Worm (Caenorhabditis elegans) whole organism, mixed stage, embryonic: ENCODE data around the gene C15B12.4.

Source experiments
- M03D4.4 ChIP-seq: sonication (generic microtip); optimal IDR thresholded peaks from 2 replicates; lab custom pipeline; 2017; ENCODE audit warnings: mild to moderate bottlenecking, missing genetic modification characterization, missing compliant biosample characterization
- bed-3 ChIP-seq: fragments of 200-800 bp; sonication (Bioruptor generic); optimal IDR thresholded peaks from 3 replicates; lab custom pipeline; 2018; ENCODE audit warnings: mild to moderate bottlenecking, missing genetic modification characterization, moderate library complexity, missing compliant biosample characterization
- blmp-1 ChIP-seq: fragments of 150-350 bp; optimal IDR thresholded peaks from 2 replicates; lab custom pipeline; 2014; ENCODE audit warnings: missing biosample characterization, missing genetic modification characterization
- ceh-39 ChIP-seq: fragments of 150-350 bp; optimal IDR thresholded peaks from 2 replicates; lab custom pipeline; 2014; ENCODE audit warnings: missing biosample characterization, missing genetic modification characterization
- ceh-43 ChIP-seq: fragments of 200-800 bp; sonication (Bioruptor generic); optimal IDR thresholded peaks from 2 replicates; lab custom pipeline; 2018; ENCODE audit warnings: mild to moderate bottlenecking, missing genetic modification characterization, moderate library complexity, missing compliant biosample characterization
- ces-1 ChIP-seq: fragments of 150-350 bp; optimal IDR thresholded peaks from 2 replicates; lab custom pipeline; 2014; ENCODE audit warnings: missing biosample characterization, missing genetic modification reagents, missing genetic modification characterization
- drap-1 ChIP-seq: fragments of 200-800 bp; sonication (Bioruptor generic); optimal IDR thresholded peaks from 3 replicates; lab custom pipeline; 2018; ENCODE audit warnings: mild to moderate bottlenecking, missing genetic modification characterization, missing compliant biosample characterization
- elt-1 ChIP-seq: sonication (generic microtip); optimal IDR thresholded peaks from 2 replicates; lab custom pipeline; 2017; ENCODE audit warnings: missing genetic modification characterization, mild to moderate bottlenecking, missing compliant biosample characterization, antibody characterized with exemption, moderate library complexity, borderline replicate concordance; ENCODE audit not compliant: insufficient read depth
- elt-3 ChIP-seq: fragments of 150-350 bp; optimal IDR thresholded peaks from 2 replicates; lab custom pipeline; 2014; ENCODE audit warnings: missing biosample characterization, missing genetic modification characterization
- ham-2 ChIP-seq: fragments of 200-800 bp; sonication (Bioruptor generic); optimal IDR thresholded peaks from 2 replicates; lab custom pipeline; 2018; ENCODE audit warnings: mild to moderate bottlenecking, missing genetic modification characterization, missing compliant biosample characterization
- hlh-1 ChIP-seq: fragments of 150-350 bp; optimal IDR thresholded peaks from 2 replicates; lab custom pipeline; 2014; ENCODE audit warnings: missing biosample characterization, missing genetic modification reagents, missing genetic modification characterization
- lin-13 ChIP-seq: fragments of 150-350 bp; optimal IDR thresholded peaks from 2 replicates; lab custom pipeline; 2014; ENCODE audit warnings: missing biosample characterization, missing genetic modification characterization
- lin-32 ChIP-seq: fragments of 200-800 bp; sonication (Bioruptor generic); optimal IDR thresholded peaks from 2 replicates; lab custom pipeline; 2018; ENCODE audit warnings: mild to moderate bottlenecking, missing genetic modification characterization, missing compliant biosample characterization
- lsy-2 ChIP-seq: fragments of 150-350 bp; optimal IDR thresholded peaks from 2 replicates; lab custom pipeline; 2014; ENCODE audit warnings: missing biosample characterization, missing genetic modification characterization
- mep-1 ChIP-seq: fragments of 150-350 bp; optimal IDR thresholded peaks from 2 replicates; lab custom pipeline; 2017; ENCODE audit warnings: missing biosample characterization, missing genetic modification reagents, missing genetic modification characterization, inconsistent platforms
- mls-2 ChIP-seq: sonication (generic microtip); optimal IDR thresholded peaks from 2 replicates; lab custom pipeline; 2016; ENCODE audit warnings: mild to moderate bottlenecking, missing genetic modification characterization, moderate library complexity, missing compliant biosample characterization
- nhr-12 ChIP-seq: fragments of 150-350 bp; optimal IDR thresholded peaks from 2 replicates; lab custom pipeline; 2014; ENCODE audit warnings: missing biosample characterization, missing genetic modification characterization
- nhr-2 ChIP-seq: fragments of 150-350 bp; optimal IDR thresholded peaks from 2 replicates; lab custom pipeline; 2014; ENCODE audit warnings: missing biosample characterization, missing genetic modification characterization
- nhr-237 ChIP-seq: fragments of 150-350 bp; optimal IDR thresholded peaks from 2 replicates; lab custom pipeline; 2014; ENCODE audit warnings: missing biosample characterization, missing genetic modification characterization
- nhr-76 ChIP-seq: sonication (generic microtip); optimal IDR thresholded peaks from 2 replicates; lab custom pipeline; 2017; ENCODE audit warnings: missing biosample characterization, missing genetic modification characterization
- pha-4 ChIP-seq: fragments of 150-350 bp; optimal IDR thresholded peaks from 2 replicates; lab custom pipeline; 2018; ENCODE audit warnings: missing biosample characterization, missing genetic modification reagents, missing genetic modification characterization
- sem-2 ChIP-seq: fragments of 200-800 bp; sonication (Bioruptor generic); optimal IDR thresholded peaks from 2 replicates; lab custom pipeline; 2018; ENCODE audit warnings: mild to moderate bottlenecking, missing genetic modification characterization, missing compliant biosample characterization
- sptf-1 ChIP-seq: sonication (generic microtip); optimal IDR thresholded peaks from 2 replicates; lab custom pipeline; 2017; ENCODE audit warnings: mild to moderate bottlenecking, missing genetic modification characterization, moderate library complexity, missing compliant biosample characterization
- tbx-8 ChIP-seq: fragments of 200-800 bp; sonication (Bioruptor generic); optimal IDR thresholded peaks from 2 replicates; lab custom pipeline; 2018; ENCODE audit warnings: mild to moderate bottlenecking, missing genetic modification characterization, moderate library complexity, missing compliant biosample characterization
- unc-120 ChIP-seq: sonication (generic microtip); optimal IDR thresholded peaks from 2 replicates; lab custom pipeline; 2017; ENCODE audit warnings: missing genetic modification characterization, missing compliant biosample characterization; ENCODE audit not compliant: poor library complexity, severe bottlenecking
- unc-39 ChIP-seq: fragments of 150-350 bp; optimal IDR thresholded peaks from 2 replicates; lab custom pipeline; 2014; ENCODE audit warnings: missing biosample characterization, missing genetic modification characterization
- unc-62 ChIP-seq: fragments of 150-350 bp; optimal IDR thresholded peaks from 2 replicates; lab custom pipeline; 2014; ENCODE audit warnings: missing biosample characterization, missing genetic modification reagents, missing genetic modification characterization
- ztf-11 ChIP-seq: fragments of 150-350 bp; optimal IDR thresholded peaks from 2 replicates; lab custom pipeline; 2014; ENCODE audit warnings: missing biosample characterization, missing genetic modification characterization

Gene C15B12.4

DNA sequence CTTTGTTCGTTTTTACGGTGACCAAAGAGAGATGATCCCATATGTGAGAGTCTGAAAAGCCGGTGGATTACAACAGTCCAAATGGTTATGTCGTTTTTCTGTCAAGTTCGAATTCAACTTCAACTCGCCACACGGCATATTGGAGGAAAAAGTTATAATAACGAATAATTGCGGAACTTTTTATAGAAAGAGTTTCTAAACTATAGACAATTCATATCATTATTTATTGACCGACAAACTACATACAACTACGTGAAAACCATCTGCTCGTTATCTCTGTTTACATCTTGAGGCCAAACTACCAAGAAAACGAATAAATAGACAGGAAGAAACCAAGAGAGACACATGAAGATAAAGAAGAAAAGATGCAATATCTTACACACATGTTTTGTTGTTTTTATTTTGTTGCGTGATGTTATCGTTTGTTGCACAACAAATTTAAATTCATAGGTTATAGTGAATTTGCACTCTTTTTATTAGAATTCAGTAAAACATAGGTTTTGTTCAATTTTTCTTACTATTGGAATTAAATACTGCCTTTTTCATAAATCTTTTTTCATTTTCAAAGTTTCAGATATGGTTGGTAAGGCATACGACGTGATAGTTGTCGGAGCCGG, at the start of gene C15B12.4, which contains the start of gene C15B12.8:
C15B12.4 (minus strand) TSS at position 51 of the 617 bp plus-strand sequence.
C15B12.8 (plus strand) TSS at position 567 of the 617 bp plus-strand sequence.
- TF ChIP-seq ceh-39 (tag; lab: Kevin White, UChicago) = no peak
- TF ChIP-seq lin-13 (tag; lab: Kevin White, UChicago) = no peak
- TF ChIP-seq nhr-237 (tag; lab: Kevin White, UChicago) = no peak
- no peak for TF ChIP-seq lsy-2 (tag; lab: Kevin White, UChicago)
- TF ChIP-seq ceh-43 = no peak
- no peak for TF ChIP-seq mep-1 (tag; lab: Kevin White, UChicago)
- TF ChIP-seq blmp-1 = no peak
- no peak for TF ChIP-seq mls-2 (tag; lab: Kevin White, UChicago)
- no peak for TF ChIP-seq ztf-11 (tag; lab: Kevin White, UChicago)
- no peak for TF ChIP-seq drap-1 (GFP tag; lab: Kevin White, UChicago)
- no peak for TF ChIP-seq elt-1
- TF ChIP-seq sptf-1 (tag; lab: Kevin White, UChicago) = no peak
- no peak for TF ChIP-seq ham-2 (GFP tag; lab: Kevin White, UChicago)
- no peak for TF ChIP-seq elt-3 (tag; lab: Kevin White, UChicago)
- no peak for TF ChIP-seq nhr-12 (tag; lab: Kevin White, UChicago)
- TF ChIP-seq unc-39 (tag; lab: Kevin White, UChicago) = no peak
- no peak for TF ChIP-seq ces-1
- no peak for TF ChIP-seq unc-120 (tag; lab: Kevin White, UChicago)
- no peak for TF ChIP-seq bed-3
- no peak for TF ChIP-seq sem-2 (GFP tag; lab: Kevin White, UChicago)

ce11 chrX:6522634-6523070, 49.1 kb upstream of the C15B12.4 start:
- TF ChIP-seq ces-1 (no peak), hlh-1 (no peak), tbx-8 (GFP tag; lab: Kevin White, UChicago) (no peak), nhr-237 (tag; lab: Kevin White, UChicago) (no peak), ceh-39 (tag; lab: Kevin White, UChicago) (no peak), drap-1 (GFP tag; lab: Kevin White, UChicago) (no peak)
- TF ChIP-seq, all 35 proteins: peak for 0

ce11 chrX:6520644-6521043, 47.1 kb upstream of the C15B12.4 start:
- no peak for TF ChIP-seq tbx-8 (GFP tag; lab: Kevin White, UChicago)
- TF ChIP-seq nhr-76 (tag; lab: Kevin White, UChicago) = no peak
- no peak for TF ChIP-seq unc-39 (tag; lab: Kevin White, UChicago)
- no peak for TF ChIP-seq lin-13 (tag; lab: Kevin White, UChicago)
- no peak for TF ChIP-seq ztf-11 (tag; lab: Kevin White, UChicago)
- TF ChIP-seq blmp-1 = no peak
- no peak for TF ChIP-seq ham-2 (GFP tag; lab: Kevin White, UChicago)
- no peak for TF ChIP-seq unc-120 (tag; lab: Kevin White, UChicago)
- no peak for TF ChIP-seq lin-32 (GFP tag; lab: Kevin White, UChicago)
- no peak for TF ChIP-seq mep-1 (tag; lab: Kevin White, UChicago)

DNA sequence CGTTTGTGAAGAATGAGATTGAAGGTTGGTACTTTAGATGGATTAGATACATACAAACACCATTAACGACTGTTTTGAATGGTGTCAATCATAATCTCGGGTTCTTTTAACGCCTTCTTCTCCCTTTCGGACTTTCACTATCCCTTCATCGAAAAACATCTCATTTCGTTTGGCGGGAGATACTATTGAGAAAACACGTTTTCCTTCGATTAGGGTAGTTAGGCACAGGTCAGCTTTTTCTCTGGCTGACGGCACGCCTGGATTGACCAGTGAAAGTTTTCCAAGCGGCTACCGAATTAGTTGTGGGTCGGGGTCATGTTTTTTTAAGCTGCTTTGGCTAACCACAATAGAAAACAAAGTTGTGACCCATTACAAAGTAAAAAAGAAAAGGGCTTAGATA, 46.4 kb upstream of the C15B12.4 start:
- TF ChIP-seq ham-2 (GFP tag; lab: Kevin White, UChicago) (no peak), M03D4.4 (tag; lab: Kevin White, UChicago) (no peak), blmp-1 (peak; percentile 30)

- TF ChIP-seq blmp-1 (no peak), unc-62 (no peak), elt-1 (no peak), mls-2 (tag; lab: Kevin White, UChicago) (no peak), nhr-2 (tag; lab: Kevin White, UChicago) (no peak), ztf-11 (tag; lab: Kevin White, UChicago) (no peak), pha-4 (tag; lab: Kevin White, UChicago) (no peak), bed-3 (no peak), elt-3 (tag; lab: Kevin White, UChicago) (no peak), nhr-12 (tag; lab: Kevin White, UChicago) (no peak), lsy-2 (tag; lab: Kevin White, UChicago) (no peak), ham-2 (GFP tag; lab: Kevin White, UChicago) (no peak)
Measured at ce11 chrX:6519473-6519872, 45.9 kb upstream of the C15B12.4 start.
